Fruit fly (Drosophila melanogaster) whole organism, embryonic: Measurements from ENCODE around the gene CG5969.

Experiments
- Adf1 ChIP-seq: fragments of 200-800 bp; sonication (Bioruptor generic); IDR thresholded peaks from 2 replicates; pipeline ENCODE4 v1.3.6; 2022; ENCODE audit warnings: missing biosample characterization, missing genetic modification characterization
- BtbVII ChIP-seq: fragments of 200-800 bp; sonication (Bioruptor generic); optimal IDR thresholded peaks from 3 replicates; lab custom pipeline; 2017; ENCODE audit warnings: missing biosample characterization, mild to moderate bottlenecking, missing genetic modification characterization
- CG10267 ChIP-seq: fragments of 200-800 bp; sonication (Bioruptor generic); optimal IDR thresholded peaks from 2 replicates; lab custom pipeline; 2018; ENCODE audit warnings: missing biosample characterization, mild to moderate bottlenecking, missing genetic modification characterization, moderate library complexity
- CG10654 ChIP-seq: fragments of 200-800 bp; sonication (Bioruptor generic); optimal IDR thresholded peaks from 2 replicates; lab custom pipeline; 2016; ENCODE audit warnings: missing biosample characterization, missing genetic modification characterization
- CG10979 ChIP-seq: fragments of 200-800 bp; sonication (Bioruptor generic); optimal IDR thresholded peaks from 2 replicates; lab custom pipeline; 2018; ENCODE audit warnings: missing biosample characterization, mild to moderate bottlenecking, missing genetic modification characterization, moderate library complexity
- CG11504 ChIP-seq: fragments of 200-800 bp; sonication (Bioruptor generic); optimal IDR thresholded peaks from 3 replicates; lab custom pipeline; 2019; ENCODE audit warnings: missing biosample characterization, mild to moderate bottlenecking, missing genetic modification characterization, moderate library complexity
- CG12236 ChIP-seq: fragments of 200-800 bp; sonication (Bioruptor generic); optimal IDR thresholded peaks from 2 replicates; lab custom pipeline; 2016; ENCODE audit warnings: missing biosample characterization, missing genetic modification characterization
- CG14014 ChIP-seq: fragments of 200-800 bp; sonication (Bioruptor generic); IDR thresholded peaks from 2 replicates; pipeline ENCODE4 v1.3.6; 2022; ENCODE audit warnings: missing biosample characterization, missing genetic modification characterization
- CG14860 ChIP-seq: fragments of 200-800 bp; sonication (Bioruptor generic); IDR thresholded peaks from 3 replicates; pipeline ENCODE4 v1.3.6; 2022; ENCODE audit warnings: missing biosample characterization, missing genetic modification characterization; ENCODE audit not compliant: partially characterized antibody
- CG15073 ChIP-seq: fragments of 200-800 bp; sonication (Bioruptor generic); optimal IDR thresholded peaks from 2 replicates; lab custom pipeline; 2016; ENCODE audit warnings: missing biosample characterization, missing genetic modification characterization
- CG17328 ChIP-seq: fragments of 200-800 bp; sonication (Bioruptor generic); IDR thresholded peaks from 2 replicates; pipeline ENCODE4 v1.3.6; 2022; ENCODE audit warnings: missing biosample characterization, missing genetic modification characterization
- CG17612 ChIP-seq: fragments of 200-800 bp; sonication (Bioruptor generic); IDR thresholded peaks from 2 replicates; pipeline ENCODE4 v1.3.6; 2022; ENCODE audit warnings: missing biosample characterization, missing genetic modification characterization
- CG1832 ChIP-seq: fragments of 200-800 bp; sonication (Bioruptor generic); optimal IDR thresholded peaks from 2 replicates; lab custom pipeline; 2017; ENCODE audit warnings: missing biosample characterization, mild to moderate bottlenecking, missing genetic modification characterization, inconsistent platforms
- CG2129 ChIP-seq: fragments of 200-800 bp; sonication (Bioruptor generic); IDR thresholded peaks from 2 replicates; pipeline ENCODE4 v1.3.6; 2022; ENCODE audit warnings: missing biosample characterization, missing genetic modification characterization; ENCODE audit not compliant: partially characterized antibody
- CG2678 ChIP-seq: fragments of 200-800 bp; sonication (Bioruptor generic); optimal IDR thresholded peaks from 3 replicates; lab custom pipeline; 2019; ENCODE audit warnings: missing biosample characterization, mild to moderate bottlenecking, missing genetic modification characterization, moderate library complexity
- CG2875 ChIP-seq: fragments of 200-800 bp; sonication (Bioruptor generic); optimal IDR thresholded peaks from 2 replicates; lab custom pipeline; 2017; ENCODE audit warnings: missing biosample characterization, mild to moderate bottlenecking, missing genetic modification characterization, missing genetic modification reagents
- CG3065 ChIP-seq: fragments of 200-800 bp; sonication (Bioruptor generic); optimal IDR thresholded peaks from 2 replicates; lab custom pipeline; 2016; ENCODE audit warnings: missing biosample characterization, missing genetic modification characterization
- CG34376 ChIP-seq: fragments of 200-800 bp; sonication (Bioruptor generic); optimal IDR thresholded peaks from 2 replicates; lab custom pipeline; 2018; ENCODE audit warnings: missing biosample characterization, mild to moderate bottlenecking, missing genetic modification characterization
- CG7556 ChIP-seq: fragments of 200-800 bp; sonication (Bioruptor generic); optimal IDR thresholded peaks from 2 replicates; lab custom pipeline; 2017; ENCODE audit warnings: missing biosample characterization, mild to moderate bottlenecking, missing genetic modification characterization
- CG9437 ChIP-seq: fragments of 200-800 bp; sonication (Bioruptor generic); optimal IDR thresholded peaks from 2 replicates; lab custom pipeline; 2018; ENCODE audit warnings: missing biosample characterization, mild to moderate bottlenecking, missing genetic modification characterization
- CG9932 ChIP-seq: fragments of 200-800 bp; sonication (Bioruptor generic); IDR thresholded peaks from 2 replicates; pipeline ENCODE4 v1.3.6; 2022; ENCODE audit warnings: missing biosample characterization, missing genetic modification characterization
- CrebB ChIP-seq: fragments of 200-800 bp; sonication (Bioruptor generic); optimal IDR thresholded peaks from 3 replicates; lab custom pipeline; 2018; ENCODE audit warnings: missing biosample characterization, mild to moderate bottlenecking, missing genetic modification characterization
- D19B ChIP-seq: fragments of 200-800 bp; sonication (Bioruptor generic); optimal IDR thresholded peaks from 2 replicates; lab custom pipeline; 2017; ENCODE audit warnings: missing biosample characterization, mild to moderate bottlenecking, missing genetic modification characterization
- E2f2 ChIP-seq: fragments of 200-800 bp; sonication (Bioruptor generic); IDR thresholded peaks from 2 replicates; pipeline ENCODE4 v1.3.6; 2022; ENCODE audit warnings: missing biosample characterization, missing genetic modification characterization
- Ets65A ChIP-seq: fragments of 200-800 bp; sonication (Bioruptor generic); peaks from one replicate; lab custom pipeline; 2016; ENCODE audit warnings: missing biosample characterization, missing genetic modification characterization
- Ets97D ChIP-seq: fragments of 200-800 bp; sonication (Bioruptor generic); optimal IDR thresholded peaks from 3 replicates; lab custom pipeline; 2016; ENCODE audit warnings: missing biosample characterization, missing genetic modification characterization
- NC2β ChIP-seq: fragments of 200-800 bp; sonication (Bioruptor generic); optimal IDR thresholded peaks from 2 replicates; lab custom pipeline; 2016; ENCODE audit warnings: missing biosample characterization, missing genetic modification characterization
- Oaz ChIP-seq: fragments of 200-800 bp; sonication (Bioruptor generic); IDR thresholded peaks from 2 replicates; pipeline ENCODE4 v1.3.6; 2022; ENCODE audit warnings: missing biosample characterization, missing genetic modification characterization
- Pdp1 ChIP-seq, 2 experiments: fragments of 200-800 bp; sonication (Bioruptor generic); optimal IDR thresholded peaks; 3 replicates each; lab custom pipeline; 2016; ENCODE audit warnings: missing biosample characterization in 2 of 2, missing genetic modification characterization in 2 of 2, mild to moderate bottlenecking in 1 of 2, moderate library complexity in 1 of 2
- Xbp1 ChIP-seq: fragments of 200-800 bp; sonication (Bioruptor generic); optimal IDR thresholded peaks from 3 replicates; lab custom pipeline; 2016; ENCODE audit warnings: missing biosample characterization, mild to moderate bottlenecking, missing genetic modification characterization
- al ChIP-seq: fragments of 200-800 bp; sonication (Bioruptor generic); IDR thresholded peaks from 2 replicates; pipeline ENCODE4 v1.3.6; 2022; ENCODE audit warnings: missing biosample characterization, missing genetic modification characterization
- bigmax ChIP-seq: fragments of 200-800 bp; sonication (Bioruptor generic); optimal IDR thresholded peaks from 2 replicates; lab custom pipeline; 2018; ENCODE audit warnings: missing biosample characterization, mild to moderate bottlenecking, missing genetic modification characterization
- caup ChIP-seq: fragments of 200-800 bp; sonication (Bioruptor generic); optimal IDR thresholded peaks from 3 replicates; lab custom pipeline; 2017; ENCODE audit warnings: missing biosample characterization, mild to moderate bottlenecking, missing genetic modification characterization, moderate library complexity; ENCODE audit not compliant: severe bottlenecking
- chinmo ChIP-seq: fragments of 200-800 bp; sonication (Bioruptor generic); IDR thresholded peaks from 4 replicates; pipeline ENCODE4 v1.3.6; 2022; ENCODE audit warnings: missing biosample characterization, missing genetic modification characterization; ENCODE audit not compliant: partially characterized antibody
- crp ChIP-seq, 2 experiments: fragments of 200-800 bp; sonication (Bioruptor generic); optimal IDR thresholded peaks; 2 replicates in 1 of 2; 3 replicates in 1 of 2; lab custom pipeline; 2017; ENCODE audit warnings: missing biosample characterization in 2 of 2, missing genetic modification characterization in 2 of 2, mild to moderate bottlenecking in 1 of 2, moderate library complexity in 1 of 2
- cwo ChIP-seq: fragments of 200-800 bp; sonication (Bioruptor generic); optimal IDR thresholded peaks from 3 replicates; lab custom pipeline; 2017; ENCODE audit warnings: missing biosample characterization, missing genetic modification characterization, mild to moderate bottlenecking, moderate library complexity, missing genetic modification reagents
- dysf ChIP-seq: fragments of 200-800 bp; sonication (Bioruptor generic); IDR thresholded peaks from 3 replicates; pipeline ENCODE4 v1.3.6; 2022; ENCODE audit warnings: missing biosample characterization, missing genetic modification characterization
- fru ChIP-seq: fragments of >200 bp; optimal IDR thresholded peaks from 2 replicates; lab custom pipeline; 2017
- ftz-f1 ChIP-seq: fragments of 200-800 bp; sonication (Bioruptor generic); optimal IDR thresholded peaks from 2 replicates; lab custom pipeline; 2016; ENCODE audit warnings: missing biosample characterization, missing genetic modification characterization
- gem ChIP-seq: fragments of 200-800 bp; sonication (Bioruptor generic); optimal IDR thresholded peaks from 2 replicates; lab custom pipeline; 2019; ENCODE audit warnings: missing biosample characterization, mild to moderate bottlenecking, missing genetic modification characterization, moderate library complexity
- nom ChIP-seq: fragments of 200-800 bp; sonication (Bioruptor generic); optimal IDR thresholded peaks from 2 replicates; lab custom pipeline; 2017; ENCODE audit warnings: missing biosample characterization, missing genetic modification characterization, mild to moderate bottlenecking, moderate library complexity, missing genetic modification reagents
- pita ChIP-seq: fragments of 200-800 bp; sonication (Bioruptor generic); optimal IDR thresholded peaks from 2 replicates; lab custom pipeline; 2017; ENCODE audit warnings: missing biosample characterization, mild to moderate bottlenecking, missing genetic modification characterization
- sens ChIP-seq: fragments of 200-800 bp; sonication (Bioruptor generic); peaks from one replicate; lab custom pipeline; 2016; ENCODE audit warnings: missing biosample characterization, missing genetic modification characterization
- slbo ChIP-seq: fragments of 200-800 bp; sonication (Bioruptor generic); IDR thresholded peaks from 2 replicates; pipeline ENCODE4 v1.3.6; 2022; ENCODE audit warnings: missing biosample characterization, missing genetic modification characterization
- sug ChIP-seq: fragments of 200-800 bp; optimal IDR thresholded peaks from 2 replicates; lab custom pipeline; 2019; ENCODE audit warnings: missing biosample characterization, mild to moderate bottlenecking, missing genetic modification characterization, moderate library complexity
- tup ChIP-seq: fragments of 200-800 bp; sonication (Bioruptor generic); optimal IDR thresholded peaks from 2 replicates; lab custom pipeline; 2016; ENCODE audit warnings: missing biosample characterization, mild to moderate bottlenecking, missing genetic modification characterization, moderate library complexity
- tx ChIP-seq: fragments of 200-800 bp; sonication (Bioruptor generic); optimal IDR thresholded peaks from 2 replicates; lab custom pipeline; 2016; ENCODE audit warnings: missing biosample characterization, missing genetic modification characterization
- z ChIP-seq: fragments of 200-800 bp; sonication (Bioruptor generic); IDR thresholded peaks from 3 replicates; pipeline ENCODE4 v1.3.6; 2022; ENCODE audit warnings: missing biosample characterization, missing genetic modification characterization

The CG5969 gene

dm6 chr3L:20511499-20512108 is 38.0 kb downstream of the CG5969 start:
- peak; percentile 30 for TF ChIP-seq gem (tag; lab: Kevin White, UChicago)
- no peak for TF ChIP-seq CG2129 (GFP tag; lab: Robert Waterston, UW)
- TF ChIP-seq sug (tag; lab: Kevin White, UChicago) = peak; percentile 70
- peak; percentile 64 for TF ChIP-seq D19B (GFP tag; lab: Kevin White, UChicago)
- TF ChIP-seq CG34376 (GFP tag; lab: Kevin White, UChicago) = peak; percentile 68
- no peak for TF ChIP-seq dysf
- peak; percentile 25; the same call in 1 of the 2 replicates for TF ChIP-seq E2f2 (GFP tag; lab: Robert Waterston, UW)
- TF ChIP-seq cwo = peak; percentile 78
- TF ChIP-seq CG17328 (GFP tag; lab: Robert Waterston, UW) = no peak
- TF ChIP-seq CG10267 (tag; lab: Kevin White, UChicago) = no peak
- TF ChIP-seq fru (lab: Kevin White, UChicago) = no peak
- TF ChIP-seq Xbp1 (GFP tag; lab: Kevin White, UChicago) = no peak
- 0 out of 2 replicates have a peak, but pooled peaks have one; percentile 6 for TF ChIP-seq slbo (GFP tag; lab: Robert Waterston, UW)
- TF ChIP-seq CG14860 (GFP tag; lab: Robert Waterston, UW) = no peak
- no peak for TF ChIP-seq BtbVII (GFP tag; lab: Kevin White, UChicago)
- peak; percentile 26 for TF ChIP-seq nom (GFP tag; lab: Kevin White, UChicago)
- TF ChIP-seq ftz-f1 = peak; percentile 36

- TF ChIP-seq Ets97D (GFP tag; lab: Kevin White, UChicago) = no peak
- peak; percentile 50 for TF ChIP-seq sens (GFP tag; lab: Kevin White, UChicago)
- no peak for TF ChIP-seq CG2678
- no peak for TF ChIP-seq CG9932 (GFP tag; lab: Robert Waterston, UW)
- no peak for TF ChIP-seq Xbp1 (GFP tag; lab: Kevin White, UChicago)
- TF ChIP-seq Pdp1 (GFP tag; optimal IDR thresholded peaks at IDR 0.05; lab: Kevin White, UChicago) = peak in 1 of 2 experiments; percentile 0
- no peak for TF ChIP-seq tup (GFP tag; lab: Kevin White, UChicago)
- TF ChIP-seq CG14014 (GFP tag; lab: Robert Waterston, UW) = no peak
- no peak for TF ChIP-seq bigmax (GFP tag; lab: Kevin White, UChicago)
- no peak for TF ChIP-seq CG3065
- TF ChIP-seq chinmo = 0 out of 4 replicates have a peak, but pooled peaks have one; percentile 30
- TF ChIP-seq al = no peak
- no peak for TF ChIP-seq CG15073 (GFP tag; lab: Kevin White, UChicago)
- TF ChIP-seq CG17612 (GFP tag; lab: Robert Waterston, UW) = no peak
- no peak for TF ChIP-seq CrebB (tag; lab: Kevin White, UChicago)
- TF ChIP-seq CG10654 (GFP tag; lab: Kevin White, UChicago) = no peak
- TF ChIP-seq CG7556 (GFP tag; lab: Kevin White, UChicago) = no peak
- TF ChIP-seq crp (GFP tag; optimal IDR thresholded peaks at IDR 0.05; lab: Kevin White, UChicago) = no peak
- no peak for TF ChIP-seq Oaz (GFP tag; lab: Robert Waterston, UW)
Measured at dm6 chr3L:20514101-20514500, 40.5 kb downstream of the CG5969 start.

DNA sequence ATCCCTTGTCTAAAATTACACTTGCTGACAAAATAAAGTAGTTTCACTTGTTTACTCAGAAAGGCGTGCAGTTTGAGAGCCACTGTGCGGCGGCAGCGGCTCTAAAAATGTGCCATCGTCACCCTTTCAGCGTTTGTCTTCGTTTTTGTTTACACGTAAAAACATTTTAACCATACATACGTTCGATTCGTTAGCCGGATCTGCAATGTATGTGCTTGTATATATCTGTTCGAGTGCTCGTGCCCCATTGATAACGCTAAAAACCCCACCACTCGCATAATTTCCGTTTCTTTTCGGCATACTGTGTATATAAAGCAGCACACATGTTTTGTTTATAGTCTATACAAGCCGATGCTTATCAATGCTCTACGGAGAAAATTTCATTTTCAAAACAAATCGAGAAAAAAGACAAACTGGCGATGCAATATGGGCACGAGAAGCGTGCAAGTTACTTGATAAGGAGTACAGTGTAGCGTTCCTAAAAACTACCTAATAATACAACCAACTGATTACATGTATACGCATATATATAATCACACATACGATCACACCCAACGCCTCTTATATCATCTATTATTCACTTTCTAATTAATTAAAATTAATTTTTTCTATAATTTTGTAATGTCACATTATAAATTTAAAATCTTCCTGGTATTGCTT is 43.1 kb downstream of the CG5969 start:
- TF ChIP-seq NC2β (GFP tag; lab: Kevin White, UChicago) (no peak), tx (no peak), CG9437 (GFP tag; lab: Kevin White, UChicago) (peak; percentile 53), caup (peak; percentile 4), pita (GFP tag; lab: Kevin White, UChicago) (no peak), Adf1 (GFP tag; lab: Robert Waterston, UW) (peak; percentile 20; the same call in 1 of the 2 replicates), CG1832 (GFP tag; lab: Kevin White, UChicago) (no peak), CG2875 (GFP tag; lab: Kevin White, UChicago) (no peak), z (GFP tag; lab: Robert Waterston, UW) (0 out of 3 replicates have a peak, but pooled peaks have one; percentile 11), CG10979 (tag; lab: Kevin White, UChicago) (peak; percentile 59), CG11504 (tag; lab: Kevin White, UChicago) (peak; percentile 70), Ets65A (GFP tag; lab: Kevin White, UChicago) (no peak), CG12236 (no peak)
